Worm (Caenorhabditis elegans) whole organism, early embryonic: ENCODE data around the gene F41C3.7.

Source experiments
- ceh-36 ChIP-seq: sonication (generic microtip); optimal IDR thresholded peaks from 2 replicates; lab custom pipeline; 2016; ENCODE audit warnings: missing genetic modification characterization, inconsistent platforms, missing compliant biosample characterization
- hmbx-1 ChIP-seq: sonication (generic microtip); optimal IDR thresholded peaks from 2 replicates; lab custom pipeline; 2016; ENCODE audit warnings: mild to moderate bottlenecking, missing genetic modification characterization, missing compliant biosample characterization
- hmg-4 ChIP-seq: fragments of 200-800 bp; sonication (Bioruptor generic); optimal IDR thresholded peaks from 2 replicates; lab custom pipeline; 2018; ENCODE audit warnings: mild to moderate bottlenecking, missing genetic modification characterization, missing compliant biosample characterization
- hnd-1 ChIP-seq: sonication (generic microtip); optimal IDR thresholded peaks from 2 replicates; lab custom pipeline; 2016; ENCODE audit warnings: missing genetic modification characterization, missing compliant biosample characterization
- pes-1 ChIP-seq: fragments of 200-800 bp; sonication (Bioruptor generic); IDR thresholded peaks from 2 replicates; pipeline ENCODE4 v1.3.6; 2022; ENCODE audit warnings: missing genetic modification reagents, missing genetic modification characterization, missing compliant biosample characterization
- scrt-1 ChIP-seq: fragments of 200-800 bp; sonication (Bioruptor generic); IDR thresholded peaks from 2 replicates; pipeline ENCODE4 v1.3.6; 2022; ENCODE audit warnings: missing genetic modification characterization, missing compliant biosample characterization
- tbx-37 ChIP-seq: fragments of 200-800 bp; sonication (Bioruptor generic); conservative IDR thresholded peaks from 2 replicates; pipeline ENCODE4 v1.3.6; 2022; ENCODE audit warnings: missing genetic modification reagents, missing genetic modification characterization, missing compliant biosample characterization

DNA sequence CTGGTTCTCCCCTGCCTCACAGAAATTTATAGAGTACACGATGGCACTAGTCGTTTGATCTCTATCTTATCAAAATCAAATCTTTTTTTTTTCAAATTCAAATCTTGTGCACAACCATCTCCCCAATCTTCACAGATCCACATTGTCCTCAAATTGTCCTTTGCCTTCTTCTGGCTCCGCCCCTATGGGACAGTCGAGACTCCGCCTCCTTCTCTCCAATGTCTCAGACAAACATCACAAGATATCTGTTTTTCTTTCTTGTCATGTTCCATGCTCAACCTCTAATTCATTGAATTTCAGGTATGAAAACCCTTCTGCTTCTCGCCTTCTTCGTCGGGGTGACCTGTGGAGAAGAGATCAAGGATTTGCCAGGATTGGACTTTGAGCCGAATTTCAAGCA, 7.5 kb downstream of the F41C3.7 start, which contains the start of gene ctsa-1.1:
- no peak for TF ChIP-seq pes-1 (GFP tag; lab: Robert Waterston, UW)
- no peak for TF ChIP-seq scrt-1 (GFP tag; lab: Robert Waterston, UW)
- TF ChIP-seq tbx-37 (GFP tag; lab: Robert Waterston, UW) = no peak
- TF ChIP-seq hmg-4 = no peak
- TF ChIP-seq ceh-36 (tag; lab: Kevin White, UChicago) = no peak
- TF ChIP-seq hnd-1 (tag; lab: Kevin White, UChicago) = no peak
- TF ChIP-seq hmbx-1 (tag; lab: Kevin White, UChicago) = no peak
